Worm (Caenorhabditis elegans) whole organism, late embryonic: ENCODE measurements around the gene B0303.7.
A peak's percentile ranks its signal among the peaks of the same experiment; 100 is the strongest.

Source experiments
- C08G9.2 ChIP-seq: sonication (generic microtip); optimal IDR thresholded peaks from 2 replicates; lab custom pipeline; 2016; ENCODE audit warnings: mild to moderate bottlenecking, missing genetic modification characterization, moderate library complexity, missing compliant biosample characterization
- C38D4.7 ChIP-seq: fragments of 200-800 bp; sonication (Bioruptor generic); optimal IDR thresholded peaks from 2 replicates; lab custom pipeline; 2018; ENCODE audit warnings: mild to moderate bottlenecking, missing genetic modification characterization, moderate library complexity, missing compliant biosample characterization
- K02D7.2 ChIP-seq: sonication (generic microtip); optimal IDR thresholded peaks from 2 replicates; lab custom pipeline; 2017; ENCODE audit warnings: mild to moderate bottlenecking, missing genetic modification characterization, missing compliant biosample characterization
- K09A11.1 ChIP-seq: sonication (generic microtip); optimal IDR thresholded peaks from 2 replicates; lab custom pipeline; 2017; ENCODE audit warnings: antibody characterized with exemption, mild to moderate bottlenecking, missing genetic modification characterization, missing compliant biosample characterization; ENCODE audit not compliant: insufficient read depth
- T23F11.4 ChIP-seq: fragments of 200-800 bp; sonication (Bioruptor generic); optimal IDR thresholded peaks from 2 replicates; lab custom pipeline; 2018; ENCODE audit warnings: mild to moderate bottlenecking, missing genetic modification characterization, missing compliant biosample characterization
- Y22D7AL.16 ChIP-seq: sonication (generic microtip); optimal IDR thresholded peaks from 2 replicates; lab custom pipeline; 2016; ENCODE audit warnings: missing genetic modification characterization, missing compliant biosample characterization
- ceh-14 ChIP-seq: sonication (generic microtip); optimal IDR thresholded peaks from 2 replicates; lab custom pipeline; 2016; ENCODE audit warnings: missing genotype, missing genetic modification characterization, missing compliant biosample characterization
- ceh-18 ChIP-seq: sonication (generic microtip); optimal IDR thresholded peaks from 2 replicates; lab custom pipeline; 2016; ENCODE audit warnings: missing genetic modification characterization, missing compliant biosample characterization
- ceh-31 ChIP-seq: sonication (generic microtip); optimal IDR thresholded peaks from 2 replicates; lab custom pipeline; 2016; ENCODE audit warnings: missing genetic modification characterization, missing compliant biosample characterization
- ceh-34 ChIP-seq: sonication (generic microtip); optimal IDR thresholded peaks from 2 replicates; lab custom pipeline; 2016; ENCODE audit warnings: mild to moderate bottlenecking, missing genetic modification characterization, missing compliant biosample characterization
- che-1 ChIP-seq: sonication (generic microtip); optimal IDR thresholded peaks from 2 replicates; lab custom pipeline; 2016; ENCODE audit warnings: mild to moderate bottlenecking, missing genetic modification characterization, missing compliant biosample characterization
- elt-2 ChIP-seq: sonication (generic microtip); optimal IDR thresholded peaks from 2 replicates; lab custom pipeline; 2016; ENCODE audit warnings: missing genetic modification reagents, missing genetic modification characterization, missing compliant biosample characterization
- elt-4 ChIP-seq: sonication (generic microtip); optimal IDR thresholded peaks from 2 replicates; lab custom pipeline; 2016; ENCODE audit warnings: missing genetic modification characterization, missing compliant biosample characterization
- ets-4 ChIP-seq: sonication (generic microtip); optimal IDR thresholded peaks from 2 replicates; lab custom pipeline; 2016; ENCODE audit warnings: missing genetic modification characterization, missing compliant biosample characterization
- eyg-1 ChIP-seq: sonication (generic microtip); optimal IDR thresholded peaks from 2 replicates; lab custom pipeline; 2016; ENCODE audit warnings: missing genotype, missing genetic modification characterization, missing compliant biosample characterization
- fax-1 ChIP-seq: sonication (generic microtip); optimal IDR thresholded peaks from 2 replicates; lab custom pipeline; 2016; ENCODE audit warnings: missing genotype, missing genetic modification characterization, missing compliant biosample characterization
- gmeb-2 ChIP-seq: sonication (generic microtip); optimal IDR thresholded peaks from 2 replicates; lab custom pipeline; 2016; ENCODE audit warnings: missing genetic modification characterization, inconsistent platforms, missing compliant biosample characterization
- hlh-13 ChIP-seq: fragments of 200-800 bp; sonication (Bioruptor generic); optimal IDR thresholded peaks from 2 replicates; lab custom pipeline; 2018; ENCODE audit warnings: mild to moderate bottlenecking, missing genetic modification characterization, missing compliant biosample characterization
- hlh-30 ChIP-seq: sonication (generic microtip); optimal IDR thresholded peaks from 2 replicates; lab custom pipeline; 2017; ENCODE audit warnings: antibody characterized with exemption, missing genetic modification characterization, missing compliant biosample characterization; ENCODE audit not compliant: insufficient read depth
- hlh-6 ChIP-seq: sonication (generic microtip); optimal IDR thresholded peaks from 2 replicates; lab custom pipeline; 2016; ENCODE audit warnings: missing genotype, missing genetic modification characterization, missing compliant biosample characterization
- lim-6 ChIP-seq: sonication (generic microtip); optimal IDR thresholded peaks from 2 replicates; lab custom pipeline; 2016; ENCODE audit warnings: missing genetic modification characterization, missing compliant biosample characterization
- lin-11 ChIP-seq: fragments of 200-800 bp; sonication (Bioruptor generic); optimal IDR thresholded peaks from 2 replicates; lab custom pipeline; 2018; ENCODE audit warnings: mild to moderate bottlenecking, missing genetic modification characterization, missing compliant biosample characterization
- madf-2 ChIP-seq: sonication (generic microtip); optimal IDR thresholded peaks from 2 replicates; lab custom pipeline; 2017; ENCODE audit warnings: missing genetic modification characterization, missing compliant biosample characterization
- npax-4 ChIP-seq: sonication (generic microtip); optimal IDR thresholded peaks from 2 replicates; lab custom pipeline; 2016; ENCODE audit warnings: missing genetic modification characterization, missing compliant biosample characterization
- odd-2 ChIP-seq: sonication (generic microtip); optimal IDR thresholded peaks from 2 replicates; lab custom pipeline; 2017; ENCODE audit warnings: antibody characterized with exemption, mild to moderate bottlenecking, missing genetic modification characterization, missing compliant biosample characterization
- pax-1 ChIP-seq: fragments of 150-350 bp; optimal IDR thresholded peaks from 2 replicates; lab custom pipeline; 2014; ENCODE audit warnings: missing biosample characterization, missing genetic modification characterization
- pha-2 ChIP-seq: sonication (generic microtip); optimal IDR thresholded peaks from 2 replicates; lab custom pipeline; 2017; ENCODE audit warnings: mild to moderate bottlenecking, missing genetic modification characterization, missing compliant biosample characterization
- pha-4 ChIP-seq: fragments of 150-350 bp; optimal IDR thresholded peaks from 2 replicates; lab custom pipeline; 2018; ENCODE audit warnings: missing biosample characterization, missing genetic modification reagents, missing genetic modification characterization
- pqm-1 ChIP-seq: sonication (generic microtip); optimal IDR thresholded peaks from 2 replicates; lab custom pipeline; 2016; ENCODE audit warnings: missing genetic modification characterization, missing compliant biosample characterization
- pros-1 ChIP-seq: fragments of 150-350 bp; optimal IDR thresholded peaks from 2 replicates; lab custom pipeline; 2014; ENCODE audit warnings: missing biosample characterization, missing genetic modification reagents, missing genetic modification characterization
- rnt-1 ChIP-seq: sonication (generic microtip); optimal IDR thresholded peaks from 2 replicates; lab custom pipeline; 2016; ENCODE audit warnings: missing genetic modification characterization, missing compliant biosample characterization
- sox-2 ChIP-seq: fragments of 200-800 bp; sonication (Bioruptor generic); IDR thresholded peaks from 2 replicates; pipeline ENCODE4 v1.3.6; 2022; ENCODE audit warnings: missing genetic modification reagents, missing genetic modification characterization, missing compliant biosample characterization
- sox-4 ChIP-seq: sonication (generic microtip); optimal IDR thresholded peaks from 2 replicates; lab custom pipeline; 2017; ENCODE audit warnings: mild to moderate bottlenecking, missing genetic modification characterization, inconsistent platforms, missing compliant biosample characterization
- tbx-2 ChIP-seq: sonication (generic microtip); optimal IDR thresholded peaks from 2 replicates; lab custom pipeline; 2016; ENCODE audit warnings: missing genetic modification characterization, missing compliant biosample characterization
- unc-42 ChIP-seq: sonication (generic microtip); optimal IDR thresholded peaks from 2 replicates; lab custom pipeline; 2016; ENCODE audit warnings: missing genotype, missing genetic modification characterization, missing compliant biosample characterization
- unc-55 ChIP-seq: sonication (generic microtip); optimal IDR thresholded peaks from 2 replicates; lab custom pipeline; 2017; ENCODE audit warnings: missing biosample characterization, missing genetic modification reagents, missing genetic modification characterization
- zip-5 ChIP-seq: sonication (generic microtip); optimal IDR thresholded peaks from 2 replicates; lab custom pipeline; 2016; ENCODE audit warnings: missing genetic modification characterization, missing compliant biosample characterization
- ztf-16 ChIP-seq: sonication (generic microtip); optimal IDR thresholded peaks from 2 replicates; lab custom pipeline; 2017; ENCODE audit warnings: missing genetic modification characterization, missing compliant biosample characterization

Gene B0303.7

DNA sequence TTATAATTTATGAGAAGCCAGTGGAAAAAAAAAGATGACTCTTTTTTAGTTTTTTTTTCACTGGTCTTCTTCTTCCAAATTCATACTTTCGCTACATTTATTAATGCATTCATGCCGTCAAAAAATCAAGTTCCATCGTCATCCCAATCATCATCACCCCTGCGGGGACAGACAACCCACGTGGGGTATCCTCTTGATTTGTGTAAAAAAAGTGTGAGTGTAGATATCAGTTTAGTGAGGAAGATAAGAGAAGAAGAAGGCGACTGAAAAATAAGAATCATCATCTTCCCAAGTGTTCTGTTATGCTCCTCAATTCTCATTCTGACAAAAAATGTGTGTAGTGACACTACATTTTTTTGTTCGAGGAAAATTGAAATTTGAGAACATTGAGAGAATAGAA, 38.6 kb downstream of the B0303.7 start:
- no peak for TF ChIP-seq fax-1 (tag; lab: Kevin White, UChicago)
- TF ChIP-seq pax-1 (tag; lab: Kevin White, UChicago) = no peak
- no peak for TF ChIP-seq pha-2 (tag; lab: Kevin White, UChicago)
- TF ChIP-seq zip-5 (tag; lab: Kevin White, UChicago) = no peak
- TF ChIP-seq K09A11.1 (tag; lab: Kevin White, UChicago) = no peak
- TF ChIP-seq pros-1 = no peak
- TF ChIP-seq hlh-30 (tag; lab: Kevin White, UChicago) = no peak
- no peak for TF ChIP-seq pqm-1
- TF ChIP-seq ztf-16 = no peak
- TF ChIP-seq elt-4 (tag; lab: Kevin White, UChicago) = no peak
- TF ChIP-seq rnt-1 (tag; lab: Kevin White, UChicago) = no peak
- TF ChIP-seq odd-2 = no peak
- no peak for TF ChIP-seq sox-2 (GFP tag; lab: Robert Waterston, UW)

DNA sequence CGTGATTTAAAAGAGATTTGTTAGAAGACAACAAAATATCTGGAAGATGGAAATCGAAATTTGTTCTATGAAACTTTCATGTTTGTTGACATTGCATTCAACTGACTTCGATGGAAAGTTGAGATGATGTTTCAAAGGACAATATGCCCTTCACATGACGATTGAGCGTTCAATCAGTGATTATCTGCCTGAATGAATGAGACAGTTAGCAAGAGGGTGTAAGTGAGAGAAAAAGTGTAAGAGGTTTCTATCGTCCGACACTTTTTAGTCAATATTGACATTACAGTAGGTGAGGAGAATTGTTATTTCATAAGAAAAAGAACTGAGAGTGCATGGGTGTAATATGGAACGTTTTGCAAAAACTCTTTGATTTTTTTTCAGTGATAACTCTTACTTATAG, 39.8 kb downstream of the B0303.7 start:
- no peak for TF ChIP-seq gmeb-2 (tag; lab: Kevin White, UChicago)
- TF ChIP-seq C08G9.2 = no peak
- no peak for TF ChIP-seq tbx-2 (tag; lab: Kevin White, UChicago)
- TF ChIP-seq ceh-34 (tag; lab: Kevin White, UChicago) = no peak

ce11 chrIII:8733667-8734066, 40.2 kb downstream of the B0303.7 start:
- peak; percentile 78 for TF ChIP-seq elt-2 (tag; lab: Kevin White, UChicago)
- TF ChIP-seq odd-2 = no peak

- TF ChIP-seq ceh-18 (peak; percentile 72), hlh-13 (no peak), ceh-14 (tag; lab: Kevin White, UChicago) (no peak), sox-4 (tag; lab: Kevin White, UChicago) (no peak), ceh-31 (tag; lab: Kevin White, UChicago) (peak; percentile 2), hlh-30 (tag; lab: Kevin White, UChicago) (no peak), zip-5 (tag; lab: Kevin White, UChicago) (no peak), ceh-34 (tag; lab: Kevin White, UChicago) (peak; percentile 15), hlh-6 (tag; lab: Kevin White, UChicago) (no peak), unc-55 (GFP tag; lab: Kevin White, UChicago) (peak; percentile 2), lin-11 (tag; lab: Kevin White, UChicago) (no peak)
- TF ChIP-seq, all 69 proteins: peak for 4
These were observed 41.0 kb downstream of the B0303.7 start for ce11 chrIII:8734327-8734885.

- TF ChIP-seq C38D4.7 (no peak), che-1 (tag; lab: Kevin White, UChicago) (no peak), unc-42 (tag; lab: Kevin White, UChicago) (peak; percentile 87)
These were observed 44.0 kb downstream of the B0303.7 start for ce11 chrIII:8737391-8737790.

ce11 chrIII:8738289-8738688, 44.9 kb downstream of the B0303.7 start:
- no peak for TF ChIP-seq zip-5 (tag; lab: Kevin White, UChicago)
- TF ChIP-seq lin-11 (tag; lab: Kevin White, UChicago) = no peak
- no peak for TF ChIP-seq pqm-1
- TF ChIP-seq pha-4 (tag; lab: Kevin White, UChicago) = no peak
- no peak for TF ChIP-seq madf-2 (tag; lab: Kevin White, UChicago)
- no peak for TF ChIP-seq lim-6 (tag; lab: Kevin White, UChicago)
- TF ChIP-seq ets-4 (tag; lab: Kevin White, UChicago) = no peak
- TF ChIP-seq unc-55 (GFP tag; lab: Kevin White, UChicago) = no peak
- TF ChIP-seq T23F11.4 (GFP tag; lab: Kevin White, UChicago) = no peak
- no peak for TF ChIP-seq unc-42 (tag; lab: Kevin White, UChicago)
- TF ChIP-seq ceh-34 (tag; lab: Kevin White, UChicago) = no peak
- no peak for TF ChIP-seq C38D4.7
- TF ChIP-seq Y22D7AL.16 = no peak
- no peak for TF ChIP-seq npax-4 (tag; lab: Kevin White, UChicago)
- no peak for TF ChIP-seq K02D7.2
- TF ChIP-seq eyg-1 (tag; lab: Kevin White, UChicago) = no peak
- TF ChIP-seq sox-2 (GFP tag; lab: Robert Waterston, UW) = no peak
